Worm (Caenorhabditis elegans) whole organism, L2 larva: ENCODE results near the gene K03A11.4.

Experiments
- C34F6.9 ChIP-seq: fragments of 150-350 bp; optimal IDR thresholded peaks from 2 replicates; lab custom pipeline; 2014; ENCODE audit warnings: missing biosample characterization, missing genetic modification characterization
- F13H6.1 ChIP-seq: sonication (generic microtip); optimal IDR thresholded peaks from 2 replicates; lab custom pipeline; 2016; ENCODE audit warnings: missing genetic modification characterization, missing compliant biosample characterization
- R02D3.7 ChIP-seq: fragments of 150-350 bp; optimal IDR thresholded peaks from 2 replicates; lab custom pipeline; 2014; ENCODE audit warnings: missing biosample characterization, missing genetic modification characterization
- Y55F3AM.14 ChIP-seq: fragments of 200-800 bp; sonication (Bioruptor generic); optimal IDR thresholded peaks from 2 replicates; lab custom pipeline; 2018; ENCODE audit warnings: mild to moderate bottlenecking, missing genetic modification characterization, missing compliant biosample characterization
- ZK546.5 ChIP-seq: sonication (generic microtip); optimal IDR thresholded peaks from 2 replicates; lab custom pipeline; 2017; ENCODE audit warnings: missing biosample characterization, missing genetic modification characterization
- alr-1 ChIP-seq: fragments of 150-350 bp; optimal IDR thresholded peaks from 2 replicates; lab custom pipeline; 2014; ENCODE audit warnings: missing biosample characterization, missing genetic modification characterization
- aly-2 ChIP-seq: fragments of 150-350 bp; optimal IDR thresholded peaks from 2 replicates; lab custom pipeline; 2014; ENCODE audit warnings: missing biosample characterization, missing genetic modification characterization
- ama-1 ChIP-seq: fragments of 150-350 bp; optimal IDR thresholded peaks from 2 replicates; lab custom pipeline; 2018; ENCODE audit warnings: inconsistent platforms
- blmp-1 ChIP-seq: sonication (generic microtip); optimal IDR thresholded peaks from 2 replicates; lab custom pipeline; 2017; ENCODE audit warnings: missing genetic modification characterization, mild to moderate bottlenecking, missing compliant biosample characterization, antibody characterized with exemption, moderate library complexity; ENCODE audit not compliant: insufficient read depth
- ceh-16 ChIP-seq: fragments of 150-350 bp; optimal IDR thresholded peaks from 2 replicates; lab custom pipeline; 2014; ENCODE audit warnings: missing biosample characterization, missing genetic modification characterization
- ceh-82 ChIP-seq: fragments of 150-350 bp; optimal IDR thresholded peaks from 2 replicates; lab custom pipeline; 2014; ENCODE audit warnings: missing biosample characterization, missing genetic modification characterization
- crh-2 ChIP-seq: sonication (generic microtip); optimal IDR thresholded peaks from 2 replicates; lab custom pipeline; 2017; ENCODE audit warnings: missing biosample characterization, missing genetic modification characterization
- dmd-4 ChIP-seq: sonication (generic microtip); optimal IDR thresholded peaks from 2 replicates; lab custom pipeline; 2017; ENCODE audit warnings: missing biosample characterization, missing genetic modification characterization
- egl-27 ChIP-seq: sonication (generic microtip); optimal IDR thresholded peaks from 3 replicates; lab custom pipeline; 2017; ENCODE audit warnings: missing biosample characterization, missing genetic modification reagents, missing genetic modification characterization
- elt-1 ChIP-seq: fragments of 150-350 bp; optimal IDR thresholded peaks from 2 replicates; lab custom pipeline; 2014; ENCODE audit warnings: missing biosample characterization, missing genetic modification characterization
- elt-3 ChIP-seq: sonication (generic microtip); optimal IDR thresholded peaks from 2 replicates; lab custom pipeline; 2017; ENCODE audit warnings: missing biosample characterization, missing genetic modification characterization
- fos-1 ChIP-seq: fragments of 150-350 bp; optimal IDR thresholded peaks from 2 replicates; lab custom pipeline; 2014; ENCODE audit warnings: missing biosample characterization, missing genetic modification characterization
- gmeb-1 ChIP-seq: fragments of 150-350 bp; optimal IDR thresholded peaks from 2 replicates; lab custom pipeline; 2014; ENCODE audit warnings: missing biosample characterization, missing genetic modification characterization
- lin-11 ChIP-seq: fragments of 150-350 bp; sonication (generic microtip); optimal IDR thresholded peaks from 2 replicates; lab custom pipeline; 2014; ENCODE audit warnings: missing biosample characterization, missing genetic modification characterization, inconsistent platforms, mixed read lengths
- lin-13 ChIP-seq: fragments of 150-350 bp; optimal IDR thresholded peaks from 2 replicates; lab custom pipeline; 2014; ENCODE audit warnings: missing biosample characterization, missing genetic modification reagents, missing genetic modification characterization
- lin-39 ChIP-seq: fragments of 150-350 bp; optimal IDR thresholded peaks from 2 replicates; lab custom pipeline; 2014; ENCODE audit warnings: missing biosample characterization, missing genetic modification reagents, missing genetic modification characterization
- lsy-2 ChIP-seq, 2 experiments: fragments of 150-350 bp in 1 of 2; sonication (generic microtip) in 1 of 2; optimal IDR thresholded peaks; 2 replicates each; lab custom pipeline; 2014 to 2017; ENCODE audit warnings: missing biosample characterization in 2 of 2, missing genetic modification characterization in 2 of 2
- mbf-1 ChIP-seq: sonication (generic microtip); optimal IDR thresholded peaks from 2 replicates; lab custom pipeline; 2017; ENCODE audit warnings: missing biosample characterization, missing genetic modification characterization
- mdl-1 ChIP-seq, 2 experiments: fragments of 150-350 bp in 1 of 2; sonication (generic microtip) in 1 of 2; optimal IDR thresholded peaks; 2 replicates each; lab custom pipeline; 2017; ENCODE audit warnings: missing biosample characterization in 2 of 2, missing genetic modification characterization in 2 of 2
- nhr-10 ChIP-seq: sonication (generic microtip); optimal IDR thresholded peaks from 2 replicates; lab custom pipeline; 2017; ENCODE audit warnings: missing biosample characterization, missing genetic modification characterization
- nhr-129 ChIP-seq: fragments of 150-350 bp; optimal IDR thresholded peaks from 2 replicates; lab custom pipeline; 2014; ENCODE audit warnings: missing biosample characterization, missing genetic modification characterization
- nhr-21 ChIP-seq: fragments of 150-350 bp; optimal IDR thresholded peaks from 2 replicates; lab custom pipeline; 2014; ENCODE audit warnings: missing biosample characterization, missing genetic modification characterization
- nhr-237 ChIP-seq: fragments of 150-350 bp; optimal IDR thresholded peaks from 2 replicates; lab custom pipeline; 2014; ENCODE audit warnings: missing biosample characterization, missing genetic modification characterization
- nhr-25 ChIP-seq: fragments of 150-350 bp; sonication (generic microtip); optimal IDR thresholded peaks from 3 replicates; lab custom pipeline; 2014; ENCODE audit warnings: missing biosample characterization, missing genetic modification characterization
- nhr-77 ChIP-seq: fragments of 150-350 bp; optimal IDR thresholded peaks from 2 replicates; lab custom pipeline; 2014; ENCODE audit warnings: missing biosample characterization, missing genetic modification characterization
- peb-1 ChIP-seq: fragments of 150-350 bp; optimal IDR thresholded peaks from 2 replicates; lab custom pipeline; 2014; ENCODE audit warnings: missing biosample characterization, missing genetic modification characterization
- sem-4 ChIP-seq: fragments of 150-350 bp; optimal IDR thresholded peaks from 2 replicates; lab custom pipeline; 2014; ENCODE audit warnings: missing biosample characterization, missing genetic modification reagents, missing genetic modification characterization
- skn-1 ChIP-seq: sonication (generic microtip); optimal IDR thresholded peaks from 2 replicates; lab custom pipeline; 2017; ENCODE audit warnings: missing biosample characterization, missing genetic modification characterization
- sma-3 ChIP-seq: sonication (generic microtip); optimal IDR thresholded peaks from 2 replicates; lab custom pipeline; 2016; ENCODE audit warnings: missing genetic modification reagents, missing genetic modification characterization, missing compliant biosample characterization
- sma-9 ChIP-seq, 2 experiments: fragments of 150-350 bp in 1 of 2; sonication (generic microtip) in 1 of 2; optimal IDR thresholded peaks; 2 replicates each; lab custom pipeline; 2014 to 2016; ENCODE audit warnings: missing genetic modification characterization in 2 of 2, mild to moderate bottlenecking in 1 of 2, missing biosample characterization in 1 of 2, missing compliant biosample characterization in 1 of 2, missing genetic modification reagents in 1 of 2, moderate library complexity in 1 of 2
- snpc-4 ChIP-seq: fragments of 150-350 bp; optimal IDR thresholded peaks from 2 replicates; lab custom pipeline; 2014; ENCODE audit warnings: missing biosample characterization, missing genetic modification characterization
- unc-39 ChIP-seq: fragments of 150-350 bp; optimal IDR thresholded peaks from 2 replicates; lab custom pipeline; 2014; ENCODE audit warnings: missing biosample characterization, missing genetic modification characterization
- unc-55 ChIP-seq: fragments of 150-350 bp; sonication (generic microtip); optimal IDR thresholded peaks from 3 replicates; lab custom pipeline; 2014; ENCODE audit warnings: missing biosample characterization, missing genetic modification reagents, missing genetic modification characterization
- unc-62 ChIP-seq: fragments of 150-350 bp; optimal IDR thresholded peaks from 2 replicates; lab custom pipeline; 2014; ENCODE audit warnings: missing biosample characterization, missing genetic modification reagents, missing genetic modification characterization
- ztf-1 ChIP-seq: fragments of 200-800 bp; sonication (Bioruptor generic); conservative IDR thresholded peaks from 2 replicates; pipeline ENCODE4 v1.3.6; 2022; ENCODE audit warnings: missing genetic modification characterization, missing compliant biosample characterization
- ztf-11 ChIP-seq: sonication (generic microtip); optimal IDR thresholded peaks from 2 replicates; lab custom pipeline; 2017; ENCODE audit warnings: missing biosample characterization, missing genetic modification characterization
- ztf-4 ChIP-seq: fragments of 150-350 bp; optimal IDR thresholded peaks from 2 replicates; lab custom pipeline; 2014; ENCODE audit warnings: missing biosample characterization, missing genetic modification characterization

K03A11.4 gene

DNA sequence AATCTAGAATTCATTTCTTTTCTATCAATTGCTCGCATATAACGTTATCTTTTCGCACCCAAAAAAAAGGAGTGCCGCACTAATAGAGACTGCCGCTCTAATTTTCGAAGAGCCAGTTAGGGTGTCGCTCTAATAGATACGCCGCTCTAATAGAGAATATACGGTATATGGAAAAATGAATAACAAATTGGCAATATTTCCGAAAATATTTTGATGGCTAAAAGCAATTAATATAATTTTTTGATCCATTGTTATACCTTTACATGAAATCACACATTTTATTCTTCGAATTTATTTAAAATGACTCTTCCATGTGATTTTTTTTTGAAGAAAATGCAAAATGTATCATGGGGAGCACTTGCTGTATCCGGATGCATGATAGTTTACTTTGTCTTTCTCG lies at the start of gene K03A11.4:
K03A11.4 (plus strand) TSS at position 301 of the 400 bp plus-strand sequence.
- TF ChIP-seq ama-1 (no peak), elt-1 (tag; lab: Kevin White, UChicago) (no peak), lin-39 (tag; lab: Kevin White, UChicago) (no peak), nhr-21 (tag; lab: Kevin White, UChicago) (no peak), nhr-25 (no peak)

DNA sequence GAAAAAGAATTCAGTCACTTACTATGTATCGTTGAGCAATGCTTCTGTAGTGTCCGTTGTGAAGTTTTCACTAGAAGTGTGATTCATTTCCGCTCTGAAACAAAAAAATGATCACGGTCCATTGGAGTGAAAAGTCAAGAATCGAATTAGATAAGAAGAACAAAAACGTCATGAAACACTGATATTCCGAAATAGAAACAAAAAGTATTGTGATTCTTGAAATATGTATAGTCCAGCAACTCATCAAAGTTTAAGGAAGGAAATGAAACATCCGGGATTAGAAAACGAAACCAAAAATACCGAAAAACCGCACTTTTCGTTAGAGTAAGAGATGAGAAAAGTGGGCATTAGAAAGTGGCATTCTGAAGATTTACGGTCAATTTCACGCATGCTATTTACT lies 45.4 kb upstream of the K03A11.4 start, which contains the start of gene npr-10:
npr-10 (minus strand) TSS at position 101 of the 400 bp plus-strand sequence.
- TF ChIP-seq nhr-237 (no peak), sma-9 (GFP tag; optimal IDR thresholded peaks at IDR 0.05; lab: Kevin White, UChicago) (no peak), sma-9 (tag; optimal IDR thresholded peaks at IDR 0.05; lab: Kevin White, UChicago) (no peak), lin-11 (tag; lab: Kevin White, UChicago) (no peak), lsy-2 (tag; optimal IDR thresholded peaks at IDR 0.05; lab: Kevin White, UChicago) (no peak), mbf-1 (tag; lab: Kevin White, UChicago) (no peak)

DNA sequence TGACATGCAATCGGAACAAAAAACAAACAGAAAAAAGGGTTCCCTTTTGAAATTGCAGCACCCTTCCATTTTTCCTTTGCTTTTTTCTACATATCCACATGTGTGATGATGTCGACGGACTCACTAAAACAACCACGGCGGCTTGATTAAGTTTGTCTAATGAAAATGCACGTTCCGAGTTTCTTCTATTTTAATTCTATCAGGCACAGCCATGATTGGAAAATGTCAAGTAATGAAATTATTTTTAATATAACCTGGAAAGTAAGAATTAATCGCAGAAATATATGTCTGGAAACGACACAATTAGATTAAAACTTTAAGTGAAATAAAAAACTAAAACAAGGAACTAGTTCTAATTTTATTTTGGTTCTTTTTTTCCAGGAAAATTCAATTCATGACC lies 44.1 kb upstream of the K03A11.4 start:
- TF ChIP-seq sem-4 (tag; lab: Kevin White, UChicago) (no peak), nhr-77 (tag; lab: Kevin White, UChicago) (no peak), lin-39 (tag; lab: Kevin White, UChicago) (no peak), crh-2 (no peak), lin-13 (GFP tag; lab: Kevin White, UChicago) (no peak), fos-1 (tag; lab: Kevin White, UChicago) (no peak), unc-39 (no peak), unc-55 (no peak), unc-62 (GFP tag; lab: Kevin White, UChicago) (no peak), nhr-129 (tag; lab: Kevin White, UChicago) (no peak), alr-1 (tag; lab: Kevin White, UChicago) (no peak), ceh-82 (tag; lab: Kevin White, UChicago) (no peak), nhr-21 (tag; lab: Kevin White, UChicago) (no peak), nhr-25 (no peak), nhr-10 (tag; lab: Kevin White, UChicago) (no peak), ceh-16 (no peak), lsy-2 (tag; optimal IDR thresholded peaks at IDR 0.05; lab: Kevin White, UChicago) (no peak), skn-1 (no peak), elt-1 (tag; lab: Kevin White, UChicago) (no peak), ZK546.5 (tag; lab: Kevin White, UChicago) (no peak)

DNA sequence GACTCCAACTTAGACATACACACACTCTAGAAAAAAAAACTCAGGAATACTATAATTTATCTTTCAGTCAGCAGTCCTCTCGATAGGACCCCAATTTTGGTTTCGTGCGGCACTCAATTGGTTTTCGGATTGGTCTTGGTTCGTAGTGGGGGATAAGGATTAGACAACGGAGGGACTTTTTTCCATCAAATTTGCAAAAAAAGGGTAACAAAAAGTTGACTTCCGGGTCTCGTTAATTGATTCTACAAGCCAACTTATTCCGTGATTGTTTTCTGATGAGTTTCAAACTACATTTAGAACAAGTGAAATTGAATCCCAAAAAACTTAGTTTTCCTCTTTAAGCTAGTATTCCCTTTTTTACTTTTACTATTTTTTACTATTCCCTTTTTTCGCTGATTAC lies 43.6 kb upstream of the K03A11.4 start:
- no peak for TF ChIP-seq skn-1
- no peak for TF ChIP-seq ceh-16
- TF ChIP-seq ama-1: no peak
- no peak for TF ChIP-seq gmeb-1
- no peak for TF ChIP-seq sma-9 (GFP tag; optimal IDR thresholded peaks at IDR 0.05; lab: Kevin White, UChicago)
- TF ChIP-seq sma-9 (tag; optimal IDR thresholded peaks at IDR 0.05; lab: Kevin White, UChicago): no peak
- TF ChIP-seq ztf-4 (tag; lab: Kevin White, UChicago): no peak
- TF ChIP-seq elt-3 (tag; lab: Kevin White, UChicago): no peak
- TF ChIP-seq dmd-4: no peak
- TF ChIP-seq lin-13 (GFP tag; lab: Kevin White, UChicago): no peak
- TF ChIP-seq sma-3 (GFP tag; lab: Kevin White, UChicago): no peak

DNA sequence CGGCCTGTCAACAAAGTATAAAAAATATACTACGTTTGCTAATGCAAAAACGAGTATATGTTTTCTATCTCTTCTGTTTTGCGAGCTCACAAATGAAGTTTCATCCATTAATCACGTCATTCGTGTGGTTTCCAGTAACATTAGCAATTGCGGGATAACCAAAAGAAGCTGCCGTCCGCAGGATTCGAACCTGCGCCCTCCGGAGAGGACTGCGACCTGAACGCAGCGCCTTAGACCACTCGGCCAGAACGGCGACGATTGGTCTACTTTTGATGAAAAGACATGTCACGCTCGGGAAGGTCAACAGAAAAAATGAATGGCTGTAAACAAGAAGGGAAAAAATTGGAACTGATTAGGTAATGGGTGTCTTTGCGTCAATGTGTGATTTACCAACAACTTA lies 39.2 kb upstream of the K03A11.4 start:
- no peak for TF ChIP-seq ceh-82 (tag; lab: Kevin White, UChicago)
- no peak for TF ChIP-seq mbf-1 (tag; lab: Kevin White, UChicago)
- no peak for TF ChIP-seq ama-1
- TF ChIP-seq egl-27 (tag; lab: Kevin White, UChicago): peak; percentile 29
- no peak for TF ChIP-seq ceh-16
- TF ChIP-seq elt-1 (tag; lab: Kevin White, UChicago): no peak
- TF ChIP-seq nhr-77 (tag; lab: Kevin White, UChicago): no peak
- TF ChIP-seq ZK546.5 (tag; lab: Kevin White, UChicago): no peak
- TF ChIP-seq snpc-4 (tag; lab: Kevin White, UChicago): no peak
- TF ChIP-seq nhr-21 (tag; lab: Kevin White, UChicago): peak; percentile 30
- no peak for TF ChIP-seq unc-62 (GFP tag; lab: Kevin White, UChicago)
- no peak for TF ChIP-seq aly-2 (tag; lab: Kevin White, UChicago)
- no peak for TF ChIP-seq ztf-1 (GFP tag; lab: Robert Waterston, UW)
- no peak for TF ChIP-seq ztf-11 (tag; lab: Kevin White, UChicago)
- no peak for TF ChIP-seq sem-4 (tag; lab: Kevin White, UChicago)
- no peak for TF ChIP-seq blmp-1 (tag; lab: Kevin White, UChicago)
- TF ChIP-seq unc-55: no peak
- TF ChIP-seq fos-1 (tag; lab: Kevin White, UChicago): peak; percentile 31
- TF ChIP-seq R02D3.7 (tag; lab: Kevin White, UChicago): no peak
- TF ChIP-seq lin-11 (tag; lab: Kevin White, UChicago): no peak
- TF ChIP-seq F13H6.1 (tag; lab: Kevin White, UChicago): peak; percentile 17
- TF ChIP-seq C34F6.9 (tag; lab: Kevin White, UChicago): peak; percentile 1
- peak; percentile 21 for TF ChIP-seq sma-9 (GFP tag; optimal IDR thresholded peaks at IDR 0.05; lab: Kevin White, UChicago)
- TF ChIP-seq sma-9 (tag; optimal IDR thresholded peaks at IDR 0.05; lab: Kevin White, UChicago): no peak
- no peak for TF ChIP-seq lin-13 (GFP tag; lab: Kevin White, UChicago)
- no peak for TF ChIP-seq peb-1
- TF ChIP-seq lsy-2 (tag; optimal IDR thresholded peaks at IDR 0.05; lab: Kevin White, UChicago): peak in 1 of 2 experiments; percentile 17
- peak; percentile 1 for TF ChIP-seq gmeb-1
- TF ChIP-seq skn-1: no peak
- TF ChIP-seq Y55F3AM.14: no peak
- TF ChIP-seq mdl-1 (tag; optimal IDR thresholded peaks at IDR 0.05; lab: Kevin White, UChicago): no peak
- TF ChIP-seq sma-3 (GFP tag; lab: Kevin White, UChicago): peak; percentile 47
